Worm (Caenorhabditis elegans) whole organism, midembryonic: ENCODE measurements around the gene end-3.

Source experiments
- T22C8.4 ChIP-seq: fragments of 200-800 bp; sonication (Bioruptor generic); IDR thresholded peaks from 2 replicates; pipeline ENCODE4 v1.3.6; 2022; ENCODE audit warnings: missing genetic modification characterization, missing compliant biosample characterization
- cog-1 ChIP-seq: sonication (generic microtip); optimal IDR thresholded peaks from 2 replicates; lab custom pipeline; 2016; ENCODE audit warnings: missing genetic modification characterization, missing compliant biosample characterization
- flt-1 ChIP-seq: fragments of 200-800 bp; sonication (Bioruptor generic); IDR thresholded peaks from 2 replicates; pipeline ENCODE4 v1.3.6; 2022; ENCODE audit warnings: missing genetic modification characterization, missing compliant biosample characterization
- klf-2 ChIP-seq: fragments of 200-800 bp; sonication (Bioruptor generic); conservative IDR thresholded peaks from 2 replicates; pipeline ENCODE4 v1.3.6; 2022; ENCODE audit warnings: missing genetic modification reagents, missing genetic modification characterization, missing compliant biosample characterization
- med-1 ChIP-seq: sonication (generic microtip); optimal IDR thresholded peaks from 2 replicates; lab custom pipeline; 2017; ENCODE audit warnings: missing genetic modification characterization, mild to moderate bottlenecking, missing compliant biosample characterization, antibody characterized with exemption, missing genetic modification reagents; ENCODE audit not compliant: insufficient read depth
- ref-1 ChIP-seq: fragments of 200-800 bp; sonication (Bioruptor generic); conservative IDR thresholded peaks from 2 replicates; pipeline ENCODE4 v1.3.6; 2022; ENCODE audit warnings: missing genetic modification reagents, missing genetic modification characterization, missing compliant biosample characterization
- tab-1 ChIP-seq: fragments of 200-800 bp; sonication (Bioruptor generic); IDR thresholded peaks from 2 replicates; pipeline ENCODE4 v1.3.6; 2022; ENCODE audit warnings: missing genetic modification characterization, missing compliant biosample characterization
- ztf-23 ChIP-seq: fragments of 200-800 bp; sonication (Bioruptor generic); IDR thresholded peaks from 2 replicates; pipeline ENCODE4 v1.3.6; 2022; ENCODE audit warnings: missing genetic modification reagents, missing genetic modification characterization, missing compliant biosample characterization
- ztf-29 ChIP-seq: fragments of 200-800 bp; sonication (Bioruptor generic); IDR thresholded peaks from 2 replicates; pipeline ENCODE4 v1.3.6; 2022; ENCODE audit warnings: missing genetic modification reagents, missing genetic modification characterization, missing compliant biosample characterization

The end-3 gene

DNA sequence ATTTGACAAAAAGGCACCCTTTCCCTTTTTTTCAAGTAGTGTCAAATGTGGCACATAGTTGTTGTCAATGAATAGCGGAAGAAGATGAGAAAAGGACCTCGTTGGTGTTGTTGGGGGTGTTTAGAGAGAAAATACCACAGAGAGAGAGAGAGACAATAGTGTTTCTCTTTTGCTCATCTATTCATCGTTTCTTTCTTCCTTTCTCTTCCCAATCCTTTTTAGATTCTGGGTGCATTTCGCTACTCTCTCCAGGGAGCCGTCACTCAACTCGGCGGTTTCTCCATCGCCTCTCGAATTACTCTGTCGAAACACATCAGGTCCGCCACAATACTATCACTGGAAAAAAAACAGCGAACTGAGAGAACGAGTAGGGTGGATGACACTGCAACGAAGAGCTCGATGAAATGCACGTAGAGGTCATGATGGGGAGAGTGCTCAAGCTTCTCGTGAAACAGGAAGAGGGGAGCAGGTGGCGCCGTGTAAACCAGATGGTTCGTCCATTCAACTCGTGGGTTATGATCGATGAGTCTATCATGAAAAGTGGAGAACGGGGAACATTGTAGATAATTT lies 10.8 kb upstream of the end-3 start:
- TF ChIP-seq med-1 (GFP tag; lab: Kevin White, UChicago) (no peak), cog-1 (no peak), ref-1 (GFP tag; lab: Robert Waterston, UW) (no peak), tab-1 (no peak), ztf-23 (GFP tag; lab: Robert Waterston, UW) (no peak), ztf-29 (GFP tag; lab: Robert Waterston, UW) (no peak), T22C8.4 (GFP tag; lab: Robert Waterston, UW) (no peak), flt-1 (GFP tag; lab: Robert Waterston, UW) (no peak), klf-2 (no peak)

DNA sequence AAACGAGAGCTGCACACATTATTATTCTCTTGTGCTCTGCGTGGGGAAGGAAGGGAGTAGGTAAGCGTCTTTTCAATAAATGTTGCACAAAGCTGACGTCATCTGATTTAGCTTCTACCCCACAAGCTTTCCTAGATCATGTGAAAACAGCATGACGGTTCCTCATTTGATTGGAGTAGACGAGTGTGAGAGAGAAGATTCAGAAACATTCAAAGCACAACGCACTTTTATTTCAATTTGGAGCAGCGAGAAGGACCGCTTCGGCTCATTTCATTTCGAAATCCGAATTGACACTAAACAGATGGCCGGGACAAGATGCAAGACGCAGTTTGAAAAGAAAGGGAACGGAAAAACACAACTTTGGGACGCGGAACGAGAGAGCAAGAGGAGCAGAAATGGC lies 10.2 kb upstream of the end-3 start:
- TF ChIP-seq cog-1 (no peak), flt-1 (GFP tag; lab: Robert Waterston, UW) (no peak), ztf-23 (GFP tag; lab: Robert Waterston, UW) (no peak), klf-2 (no peak), ztf-29 (GFP tag; lab: Robert Waterston, UW) (no peak), ref-1 (GFP tag; lab: Robert Waterston, UW) (no peak), med-1 (GFP tag; lab: Kevin White, UChicago) (no peak), T22C8.4 (GFP tag; lab: Robert Waterston, UW) (no peak), tab-1 (no peak)

DNA sequence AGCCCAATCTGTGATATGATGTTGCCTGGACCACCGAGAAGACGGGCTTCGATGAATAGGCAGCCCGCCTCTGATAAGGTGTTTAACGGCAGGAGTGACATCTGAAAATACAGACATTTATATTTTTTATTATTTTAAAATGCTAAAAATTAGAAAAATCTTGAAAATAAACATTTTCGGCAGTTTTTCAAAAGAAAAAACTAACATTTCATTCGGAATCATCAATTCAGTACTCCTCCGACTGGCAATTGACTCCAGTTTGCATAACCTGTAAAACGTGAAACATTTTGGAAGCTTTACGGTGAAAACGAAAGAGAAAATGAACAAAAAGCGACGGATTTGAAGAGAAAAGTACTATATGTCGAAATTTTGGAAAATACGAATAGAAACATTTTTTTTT lies 8.7 kb upstream of the end-3 start, which contains the start of gene ric-7:
Gene ric-7, minus strand, starts transcription at position 101 of the 400 bp plus-strand sequence.
- no peak for TF ChIP-seq tab-1
- TF ChIP-seq T22C8.4 (GFP tag; lab: Robert Waterston, UW) = no peak
- no peak for TF ChIP-seq ref-1 (GFP tag; lab: Robert Waterston, UW)
- TF ChIP-seq ztf-23 (GFP tag; lab: Robert Waterston, UW) = no peak
- TF ChIP-seq flt-1 (GFP tag; lab: Robert Waterston, UW) = no peak
- TF ChIP-seq cog-1 = no peak
- TF ChIP-seq klf-2 = no peak
- TF ChIP-seq med-1 (GFP tag; lab: Kevin White, UChicago) = no peak
- no peak for TF ChIP-seq ztf-29 (GFP tag; lab: Robert Waterston, UW)

DNA sequence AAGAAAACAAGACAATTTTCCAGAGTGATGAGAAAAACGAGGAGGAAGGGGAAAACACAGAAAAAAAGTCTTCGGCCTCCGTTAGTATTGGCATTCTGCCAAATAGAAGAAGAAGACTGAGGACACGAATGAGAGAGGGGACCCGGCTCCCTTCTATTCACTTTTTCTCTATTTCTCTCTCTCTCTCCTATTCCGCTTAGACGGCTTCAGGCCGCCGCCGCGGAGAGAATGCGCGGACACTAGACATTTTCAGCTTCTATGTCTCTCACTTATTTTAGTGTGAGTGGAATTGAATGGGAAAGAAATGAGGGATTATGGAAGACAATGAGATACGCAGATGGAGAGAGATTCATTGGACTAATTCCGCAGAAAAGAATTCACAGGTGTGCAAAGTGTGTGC lies 7.7 kb upstream of the end-3 start:
- TF ChIP-seq flt-1 (GFP tag; lab: Robert Waterston, UW) = 0 out of 2 replicates have a peak, but pooled peaks have one; percentile 4
- TF ChIP-seq T22C8.4 (GFP tag; lab: Robert Waterston, UW) = no peak

DNA sequence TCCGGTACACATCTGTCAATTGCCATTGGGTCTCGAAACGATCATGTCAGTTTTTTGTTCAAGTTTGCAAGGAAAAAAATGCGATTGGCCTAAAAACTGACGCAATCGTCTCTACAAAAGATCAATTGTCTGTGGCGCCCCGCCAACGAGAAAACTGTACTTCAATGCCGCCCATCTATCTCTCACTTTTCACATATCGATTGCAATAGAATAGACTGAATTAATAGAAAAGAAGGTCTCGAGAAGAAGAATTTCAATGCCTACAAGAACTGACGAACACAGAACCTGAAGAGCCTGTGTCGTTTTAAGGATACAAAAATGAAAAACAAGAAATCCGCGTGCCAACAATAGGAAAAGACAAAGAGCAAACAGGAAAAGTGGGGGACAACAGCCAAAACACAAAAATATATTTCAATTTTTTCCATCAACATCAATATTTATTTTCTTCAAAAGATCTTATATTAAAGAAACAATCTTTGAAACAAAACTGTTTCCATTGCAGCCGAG lies 6.1 kb upstream of the end-3 start:
- TF ChIP-seq med-1 (GFP tag; lab: Kevin White, UChicago) = no peak
- 0 out of 2 replicates have a peak, but pooled peaks have one; percentile 10 for TF ChIP-seq T22C8.4 (GFP tag; lab: Robert Waterston, UW)

DNA sequence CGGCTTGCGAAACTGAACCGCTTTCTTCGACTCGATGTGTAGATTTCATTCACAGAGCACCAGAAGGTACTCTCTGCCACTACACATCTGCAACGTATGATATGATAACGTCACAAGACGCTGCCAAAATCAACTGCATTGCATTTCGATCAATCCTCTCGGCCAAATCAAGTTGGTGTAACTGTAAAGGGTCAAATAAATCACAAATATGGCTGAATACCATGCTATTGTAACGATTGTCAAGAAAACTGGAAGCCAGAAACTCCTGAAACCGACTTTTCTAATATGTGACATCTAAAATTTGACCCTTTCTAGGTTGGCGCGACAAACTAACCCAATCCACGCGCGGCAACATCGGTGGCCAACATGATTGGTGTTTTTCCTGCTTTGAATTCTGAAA lies 4.5 kb upstream of the end-3 start:
- TF ChIP-seq ztf-23 (GFP tag; lab: Robert Waterston, UW) (no peak), med-1 (GFP tag; lab: Kevin White, UChicago) (no peak), T22C8.4 (GFP tag; lab: Robert Waterston, UW) (no peak), klf-2 (no peak), ref-1 (GFP tag; lab: Robert Waterston, UW) (no peak), ztf-29 (GFP tag; lab: Robert Waterston, UW) (no peak), flt-1 (GFP tag; lab: Robert Waterston, UW) (no peak), tab-1 (no peak), cog-1 (no peak)

DNA sequence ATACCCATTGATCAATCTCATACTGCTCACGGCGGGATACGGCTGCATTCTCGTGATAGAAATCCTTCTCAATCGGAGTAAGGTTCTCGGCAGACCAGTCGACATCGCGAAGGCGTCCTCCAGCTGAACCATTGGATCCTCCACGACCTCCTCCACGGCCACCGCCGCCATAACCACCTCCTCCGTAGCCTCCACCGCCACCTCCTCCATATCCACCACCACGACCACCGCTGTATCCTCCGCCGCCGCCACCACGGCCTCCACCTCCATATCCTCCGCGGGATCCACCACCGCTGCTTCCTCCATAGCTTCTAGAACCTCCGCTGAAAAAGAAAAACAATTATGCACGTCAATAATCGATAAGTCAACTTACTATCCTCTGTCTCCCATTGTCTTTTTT lies 3.1 kb upstream of the end-3 start:
- TF ChIP-seq ztf-23 (GFP tag; lab: Robert Waterston, UW) (0 out of 2 replicates have a peak, but pooled peaks have one; percentile 33), med-1 (GFP tag; lab: Kevin White, UChicago) (no peak), ref-1 (GFP tag; lab: Robert Waterston, UW) (no peak), flt-1 (GFP tag; lab: Robert Waterston, UW) (0 out of 2 replicates have a peak, but pooled peaks have one; percentile 18), tab-1 (no peak), ztf-29 (GFP tag; lab: Robert Waterston, UW) (no peak), klf-2 (no peak)

DNA sequence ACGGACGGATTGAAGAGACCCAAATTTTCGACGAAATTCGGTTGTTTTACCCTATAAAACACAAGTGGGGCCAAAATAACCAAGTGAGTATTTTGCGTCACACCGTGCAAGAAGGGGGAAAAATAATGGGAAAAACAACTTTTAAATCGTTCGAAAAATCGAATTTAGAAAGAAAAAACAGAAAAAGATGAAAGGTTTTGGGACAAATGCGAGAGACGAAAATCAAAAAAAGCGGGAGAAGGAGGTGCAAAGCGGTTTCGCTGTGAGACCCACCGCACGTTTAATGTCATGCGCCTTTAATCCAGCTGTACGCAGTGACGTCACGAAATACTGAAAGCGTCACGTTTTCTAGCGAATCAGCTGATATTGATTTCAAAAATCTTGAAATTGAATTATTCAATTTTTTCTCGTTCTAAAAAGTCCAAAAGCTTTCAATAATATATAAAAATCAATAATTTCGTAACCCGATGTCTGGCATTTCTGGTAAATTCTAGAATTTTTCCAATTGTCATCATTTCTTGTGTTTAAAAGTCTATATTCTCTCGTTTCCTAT lies 2.4 kb upstream of the end-3 start, which contains the start of the genes ddx-17 and aip-1:
Gene ddx-17, minus strand, starts transcription at position 51 of the 553 bp plus-strand sequence.
Gene aip-1, plus strand, starts transcription at position 332 of the 553 bp plus-strand sequence.
- TF ChIP-seq ztf-23 (GFP tag; lab: Robert Waterston, UW) (no peak), ref-1 (GFP tag; lab: Robert Waterston, UW) (no peak), ztf-29 (GFP tag; lab: Robert Waterston, UW) (no peak), cog-1 (peak; percentile 20), med-1 (GFP tag; lab: Kevin White, UChicago) (no peak)

DNA sequence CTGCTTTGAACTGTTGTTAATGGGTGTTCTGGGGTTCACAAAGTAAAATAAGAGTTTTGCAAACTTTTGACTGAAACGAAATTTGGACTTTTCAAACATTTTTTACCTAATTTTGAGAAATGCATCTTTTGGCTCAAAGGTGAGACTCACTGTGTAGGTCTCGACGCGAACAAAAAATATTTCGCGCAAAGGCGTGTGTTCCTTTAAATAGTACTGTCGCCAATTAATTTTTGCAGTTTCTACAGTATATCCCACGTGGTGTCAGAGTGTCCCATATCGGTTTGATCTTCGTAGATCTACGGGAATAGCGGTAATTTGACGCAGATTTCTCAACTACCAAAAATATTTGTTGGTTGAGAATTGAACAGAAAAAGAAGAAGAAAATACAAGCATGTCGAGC lies 857 bp upstream of the end-3 start:
- TF ChIP-seq tab-1 (no peak), cog-1 (no peak), med-1 (GFP tag; lab: Kevin White, UChicago) (no peak), ztf-23 (GFP tag; lab: Robert Waterston, UW) (no peak), klf-2 (no peak), ztf-29 (GFP tag; lab: Robert Waterston, UW) (no peak), T22C8.4 (GFP tag; lab: Robert Waterston, UW) (no peak), flt-1 (GFP tag; lab: Robert Waterston, UW) (no peak), ref-1 (GFP tag; lab: Robert Waterston, UW) (no peak)

DNA sequence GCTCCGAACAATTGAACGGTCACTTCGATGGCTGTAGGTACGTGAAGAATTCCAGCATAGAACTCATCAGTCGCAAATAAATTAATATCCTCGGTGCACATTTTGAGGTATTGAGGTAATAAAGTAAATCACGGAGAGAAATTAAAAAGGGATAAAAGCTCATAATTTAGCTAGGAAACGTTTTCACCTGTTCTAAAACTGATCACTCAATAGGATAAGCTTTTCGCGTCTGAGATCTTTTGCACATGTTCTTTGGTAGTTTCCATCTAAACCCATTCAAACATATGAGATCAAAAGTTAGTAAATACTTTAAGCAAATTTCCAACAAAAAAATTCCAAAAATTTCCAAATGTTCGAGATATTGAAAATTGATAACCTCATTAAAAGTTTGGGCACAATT lies 3.0 kb downstream of the end-3 start, which contains the start of gene srh-308:
Gene srh-308, minus strand, starts transcription at position 101 of the 400 bp plus-strand sequence.
- TF ChIP-seq cog-1 = no peak
- no peak for TF ChIP-seq ref-1 (GFP tag; lab: Robert Waterston, UW)
- TF ChIP-seq ztf-23 (GFP tag; lab: Robert Waterston, UW) = no peak
- TF ChIP-seq ztf-29 (GFP tag; lab: Robert Waterston, UW) = no peak
- no peak for TF ChIP-seq med-1 (GFP tag; lab: Kevin White, UChicago)
- no peak for TF ChIP-seq klf-2
- no peak for TF ChIP-seq flt-1 (GFP tag; lab: Robert Waterston, UW)
- no peak for TF ChIP-seq tab-1
- TF ChIP-seq T22C8.4 (GFP tag; lab: Robert Waterston, UW) = no peak
